Worm (Caenorhabditis elegans): ENCODE measurements around the gene clc-2.

clc-2 gene

ce11 chrX:7474968-7475433, 43.7 kb downstream of the clc-2 start, which contains the start of gene coh-1 (continued):
- TF ChIP-seq elt-2 (tag; optimal IDR thresholded peaks at IDR 0.05) (no peak), nhr-28 (tag; optimal IDR thresholded peaks at IDR 0.05) (no peak), jun-1 (tag; optimal IDR thresholded peaks at IDR 0.05) (peak; percentile 2), xbp-1 (tag; optimal IDR thresholded peaks at IDR 0.05) (peak; percentile 74), ztf-4 (tag; optimal IDR thresholded peaks at IDR 0.05) (no peak), swsn-7 (tag; optimal IDR thresholded peaks at IDR 0.05) (peak; percentile 69), unc-130 (tag; optimal IDR thresholded peaks at IDR 0.05) (no peak), ets-5 (GFP tag; IDR thresholded peaks at IDR 0.05) (no peak), nhr-77 (tag; optimal IDR thresholded peaks at IDR 0.05) (peak; percentile 15), ceh-63 (GFP tag; optimal IDR thresholded peaks at IDR 0.05) (no peak), dsc-1 (tag; optimal IDR thresholded peaks at IDR 0.05) (peak; percentile 56), ceh-88 (GFP tag; IDR thresholded peaks at IDR 0.05) (no peak), tlp-1 (tag; optimal IDR thresholded peaks at IDR 0.05) (no peak), nhr-71 (tag; optimal IDR thresholded peaks at IDR 0.05) (peak; percentile 77), egl-27 (tag; optimal IDR thresholded peaks at IDR 0.05) (no peak), efl-1 (optimal IDR thresholded peaks at IDR 0.05) (peak; percentile 46 to 64), efl-1 (GFP tag; optimal IDR thresholded peaks at IDR 0.05 in 1 of 2) (peak in 1 of 2 experiments; percentile 33), pax-3 (tag; optimal IDR thresholded peaks at IDR 0.05) (no peak), ces-1 (GFP tag; optimal IDR thresholded peaks at IDR 0.05) (no peak), C16A3.4 (tag; optimal IDR thresholded peaks at IDR 0.05) (peak; percentile 59), unc-86 (tag; optimal IDR thresholded peaks at IDR 0.05) (peak; percentile 33), hlh-17 (GFP tag; optimal IDR thresholded peaks at IDR 0.05; ENCODE audit: borderline replicate concordance) (no peak), zip-4 (GFP tag; optimal IDR thresholded peaks at IDR 0.05) (no peak), ama-1 (optimal IDR thresholded peaks at IDR 0.05) (no peak), sup-37 (GFP tag; optimal IDR thresholded peaks at IDR 0.05) (no peak), grh-1 (GFP tag; IDR thresholded peaks at IDR 0.05) (no peak; the same call in 1 of the 2 replicates), mab-9 (GFP tag; IDR thresholded peaks at IDR 0.05) (no peak), mef-2 (tag; optimal IDR thresholded peaks at IDR 0.05) (no peak), nhr-237 (tag; optimal IDR thresholded peaks at IDR 0.05) (no peak), nhr-12 (tag; optimal IDR thresholded peaks at IDR 0.05) (no peak), ztf-11 (tag; optimal IDR thresholded peaks at IDR 0.05) (no peak), lin-15B (tag; optimal IDR thresholded peaks at IDR 0.05) (peak; percentile 27), lsy-2 (tag; optimal IDR thresholded peaks at IDR 0.05) (peak; percentile 54 to 78), lin-39 (tag; optimal IDR thresholded peaks at IDR 0.05) (no peak), fkh-4 (tag; optimal IDR thresholded peaks at IDR 0.05; ENCODE audit: borderline replicate concordance) (no peak), pag-3 (tag; optimal IDR thresholded peaks at IDR 0.05; ENCODE audit: borderline replicate concordance, insufficient read depth) (no peak), efl-3 (GFP tag; optimal IDR thresholded peaks at IDR 0.05) (no peak), lin-13 (GFP tag; optimal IDR thresholded peaks at IDR 0.05) (peak; percentile 28), nhr-84 (tag; optimal IDR thresholded peaks at IDR 0.05) (no peak), mdl-1 (tag; optimal IDR thresholded peaks at IDR 0.05) (peak in 1 of 2 experiments; percentile 69), fos-1 (tag; optimal IDR thresholded peaks at IDR 0.05) (peak; percentile 66), tbx-2 (tag; optimal IDR thresholded peaks at IDR 0.05) (peak; percentile 69), egl-13 (tag; optimal IDR thresholded peaks at IDR 0.05) (peak; percentile 34), zag-1 (tag; optimal IDR thresholded peaks at IDR 0.05) (no peak), ceh-8 (GFP tag; optimal IDR thresholded peaks at IDR 0.05) (no peak), C04F5.9 (tag; optimal IDR thresholded peaks at IDR 0.05) (no peak), skn-1 (tag; optimal IDR thresholded peaks at IDR 0.05) (peak; percentile 55), unc-98 (GFP tag; IDR thresholded peaks at IDR 0.05) (no peak), lin-14 (GFP tag; optimal IDR thresholded peaks at IDR 0.05) (peak; percentile 89), nhr-76 (tag; optimal IDR thresholded peaks at IDR 0.05) (no peak), rnt-1 (tag; optimal IDR thresholded peaks at IDR 0.05) (peak; percentile 57), C34B4.2 (tag; optimal IDR thresholded peaks at IDR 0.05) (no peak), sptf-1 (tag; optimal IDR thresholded peaks at IDR 0.05) (no peak), aha-1 (tag; optimal IDR thresholded peaks at IDR 0.05) (no peak)

All from whole organism, L1 larva.